Worm (Caenorhabditis elegans): ENCODE results near the gene srg-9.

The srg-9 gene

ce11 chrIII:6303114-6303647 is 46.6 kb upstream of the srg-9 start, which contains the start of gene F47D12.9 (continued):
- TF ChIP-seq nfya-1 (tag; optimal IDR thresholded peaks at IDR 0.05; ENCODE audit: insufficient read depth) (peak; percentile 84), elt-1 (tag; optimal IDR thresholded peaks at IDR 0.05) (peak; percentile 42), ama-1 (optimal IDR thresholded peaks at IDR 0.05) (peak; percentile 69), pqm-1 (tag; optimal IDR thresholded peaks at IDR 0.05) (peak; percentile 13)

ce11 chrIII:6301685-6302084 is 45.1 kb upstream of the srg-9 start:
- TF ChIP-seq nfya-1 (tag; optimal IDR thresholded peaks at IDR 0.05; ENCODE audit: insufficient read depth): peak; percentile 53

- peak; percentile 74 for TF ChIP-seq ama-1 (optimal IDR thresholded peaks at IDR 0.05)
- TF ChIP-seq nhr-237 (tag; optimal IDR thresholded peaks at IDR 0.05): no peak
These were observed 43.7 kb upstream of the srg-9 start for ce11 chrIII:6300297-6300696.

ce11 chrIII:6298131-6298530 is 41.6 kb upstream of the srg-9 start, which contains the start of gene F47D12.3:
TSS of gene F47D12.3 (plus strand) at chrIII:6298461.
- TF ChIP-seq nfya-1 (tag; optimal IDR thresholded peaks at IDR 0.05; ENCODE audit: insufficient read depth) (no peak), elt-2 (tag; optimal IDR thresholded peaks at IDR 0.05) (no peak), lin-39 (tag; optimal IDR thresholded peaks at IDR 0.05) (peak; percentile 27)

- TF ChIP-seq nhr-67 (tag; optimal IDR thresholded peaks at IDR 0.05): no peak
- TF ChIP-seq nhr-77 (tag; optimal IDR thresholded peaks at IDR 0.05): no peak
- no peak for TF ChIP-seq nfya-1 (tag; optimal IDR thresholded peaks at IDR 0.05; ENCODE audit: insufficient read depth)
- TF ChIP-seq lsy-12 (tag; optimal IDR thresholded peaks at IDR 0.05): no peak
- no peak for TF ChIP-seq nhr-25 (tag; optimal IDR thresholded peaks at IDR 0.05)
- no peak for TF ChIP-seq ZK546.5 (tag; optimal IDR thresholded peaks at IDR 0.05)
- no peak for TF ChIP-seq nhr-12 (tag; optimal IDR thresholded peaks at IDR 0.05)
- no peak for TF ChIP-seq nhr-11 (tag; optimal IDR thresholded peaks at IDR 0.05)
- TF ChIP-seq nhr-237 (tag; optimal IDR thresholded peaks at IDR 0.05): no peak
- no peak for TF ChIP-seq ceh-28 (tag; optimal IDR thresholded peaks at IDR 0.05)
- no peak for TF ChIP-seq snpc-4 (tag; optimal IDR thresholded peaks at IDR 0.05)
- no peak for TF ChIP-seq R02D3.7 (tag; optimal IDR thresholded peaks at IDR 0.05)
- no peak for TF ChIP-seq ztf-11 (tag; optimal IDR thresholded peaks at IDR 0.05)
These were observed 41.0 kb upstream of the srg-9 start for ce11 chrIII:6297599-6297998.

- no peak for TF ChIP-seq snpc-4 (tag; optimal IDR thresholded peaks at IDR 0.05)
- TF ChIP-seq sea-2 (GFP tag; optimal IDR thresholded peaks at IDR 0.05): no peak
- TF ChIP-seq elt-1 (tag; optimal IDR thresholded peaks at IDR 0.05): peak; percentile 42
- no peak for TF ChIP-seq skn-1 (tag; optimal IDR thresholded peaks at IDR 0.05)
These were observed 39.6 kb upstream of the srg-9 start, which contains the start of gene F47D12.7 for ce11 chrIII:6295972-6296700. TSS of gene F47D12.7 (minus strand) at chrIII:6296022.

ce11 chrIII:6290469-6291182 is 34.1 kb upstream of the srg-9 start:
- TF ChIP-seq fos-1 (tag; optimal IDR thresholded peaks at IDR 0.05) (no peak), elt-1 (tag; optimal IDR thresholded peaks at IDR 0.05) (peak; percentile 91), pqm-1 (tag; optimal IDR thresholded peaks at IDR 0.05) (peak; percentile 38), unc-62 (GFP tag; optimal IDR thresholded peaks at IDR 0.05) (no peak), elt-2 (tag; optimal IDR thresholded peaks at IDR 0.05) (peak; percentile 74), jun-1 (tag; optimal IDR thresholded peaks at IDR 0.05) (peak; percentile 19), nhr-25 (tag; optimal IDR thresholded peaks at IDR 0.05) (no peak), nhr-12 (tag; optimal IDR thresholded peaks at IDR 0.05) (no peak)

ce11 chrIII:6289366-6289765 is 32.8 kb upstream of the srg-9 start:
- TF ChIP-seq zag-1 (tag; optimal IDR thresholded peaks at IDR 0.05): no peak
- TF ChIP-seq egl-5 (tag; optimal IDR thresholded peaks at IDR 0.05): no peak
- TF ChIP-seq nfya-1 (tag; optimal IDR thresholded peaks at IDR 0.05; ENCODE audit: insufficient read depth): peak; percentile 13
- no peak for TF ChIP-seq ztf-4 (tag; optimal IDR thresholded peaks at IDR 0.05)
- peak; percentile 76 for TF ChIP-seq lin-15B (tag; optimal IDR thresholded peaks at IDR 0.05)

Measured in whole organism, L3 larva.